Worm (Caenorhabditis elegans) whole organism, midembryonic: ENCODE data around the gene anat-1.

Experiments
- T22C8.4 ChIP-seq: fragments of 200-800 bp; sonication (Bioruptor generic); IDR thresholded peaks from 2 replicates; pipeline ENCODE4 v1.3.6; 2022; ENCODE audit warnings: missing genetic modification characterization, missing compliant biosample characterization
- cog-1 ChIP-seq: sonication (generic microtip); optimal IDR thresholded peaks from 2 replicates; lab custom pipeline; 2016; ENCODE audit warnings: missing genetic modification characterization, missing compliant biosample characterization
- flt-1 ChIP-seq: fragments of 200-800 bp; sonication (Bioruptor generic); IDR thresholded peaks from 2 replicates; pipeline ENCODE4 v1.3.6; 2022; ENCODE audit warnings: missing genetic modification characterization, missing compliant biosample characterization
- med-1 ChIP-seq: sonication (generic microtip); optimal IDR thresholded peaks from 2 replicates; lab custom pipeline; 2017; ENCODE audit warnings: missing genetic modification characterization, mild to moderate bottlenecking, missing compliant biosample characterization, antibody characterized with exemption, missing genetic modification reagents; ENCODE audit not compliant: insufficient read depth
- ref-1 ChIP-seq: fragments of 200-800 bp; sonication (Bioruptor generic); conservative IDR thresholded peaks from 2 replicates; pipeline ENCODE4 v1.3.6; 2022; ENCODE audit warnings: missing genetic modification reagents, missing genetic modification characterization, missing compliant biosample characterization
- tab-1 ChIP-seq: fragments of 200-800 bp; sonication (Bioruptor generic); IDR thresholded peaks from 2 replicates; pipeline ENCODE4 v1.3.6; 2022; ENCODE audit warnings: missing genetic modification characterization, missing compliant biosample characterization
- ztf-23 ChIP-seq: fragments of 200-800 bp; sonication (Bioruptor generic); IDR thresholded peaks from 2 replicates; pipeline ENCODE4 v1.3.6; 2022; ENCODE audit warnings: missing genetic modification reagents, missing genetic modification characterization, missing compliant biosample characterization
- ztf-29 ChIP-seq: fragments of 200-800 bp; sonication (Bioruptor generic); IDR thresholded peaks from 2 replicates; pipeline ENCODE4 v1.3.6; 2022; ENCODE audit warnings: missing genetic modification reagents, missing genetic modification characterization, missing compliant biosample characterization

- TF ChIP-seq T22C8.4 (GFP tag; lab: Robert Waterston, UW) (no peak), cog-1 (tag; lab: Kevin White, UChicago) (no peak), ztf-29 (GFP tag; lab: Robert Waterston, UW) (no peak), ref-1 (GFP tag; lab: Robert Waterston, UW) (no peak), ztf-23 (GFP tag; lab: Robert Waterston, UW) (no peak), flt-1 (GFP tag; lab: Robert Waterston, UW) (no peak), med-1 (GFP tag; lab: Kevin White, UChicago) (no peak), tab-1 (GFP tag; lab: Robert Waterston, UW) (no peak)
Measured at ce11 chrIV:6811808-6812207, 41.2 kb downstream of the anat-1 start, which contains the start of gene ceh-48.
